Worm (Caenorhabditis elegans) whole organism, L4 larva: ENCODE data around the gene F28C1.3.

Experiments
- F10B5.3 ChIP-seq: sonication (generic microtip); optimal IDR thresholded peaks from 2 replicates; lab custom pipeline; 2016; ENCODE audit warnings: mild to moderate bottlenecking, missing genetic modification characterization, missing compliant biosample characterization
- F26F4.8 ChIP-seq: fragments of 200-800 bp; sonication (Bioruptor generic); conservative IDR thresholded peaks from 2 replicates; pipeline ENCODE4 v1.3.6; 2022; ENCODE audit warnings: missing genetic modification characterization, missing compliant biosample characterization
- F37D6.2 ChIP-seq: sonication (generic microtip); optimal IDR thresholded peaks from 2 replicates; lab custom pipeline; 2016; ENCODE audit warnings: mild to moderate bottlenecking, missing genetic modification characterization, missing compliant biosample characterization
- F49E8.2 ChIP-seq: sonication (generic microtip); optimal IDR thresholded peaks from 2 replicates; lab custom pipeline; 2016; ENCODE audit warnings: missing compliant biosample characterization, mild to moderate bottlenecking, missing genetic modification characterization, borderline replicate concordance
- R02D3.7 ChIP-seq: fragments of 150-350 bp; sonication (generic microtip); optimal IDR thresholded peaks from 3 replicates; lab custom pipeline; 2014; ENCODE audit warnings: missing biosample characterization, missing genetic modification characterization
- aha-1 ChIP-seq: fragments of 150-350 bp; peaks from one replicate; lab custom pipeline; 2014; ENCODE audit warnings: missing biosample characterization, missing genetic modification characterization
- ama-1 ChIP-seq: fragments of 150-350 bp; optimal IDR thresholded peaks from 2 replicates; lab custom pipeline; 2014; ENCODE audit warnings: inconsistent platforms, mixed read lengths
- attf-4 ChIP-seq: sonication (generic microtip); optimal IDR thresholded peaks from 3 replicates; lab custom pipeline; 2017; ENCODE audit warnings: missing biosample characterization, missing genetic modification characterization
- ceh-20 ChIP-seq: fragments of 200-800 bp; sonication (Bioruptor generic); IDR thresholded peaks from 2 replicates; pipeline ENCODE4 v1.3.6; 2022; ENCODE audit warnings: missing genetic modification reagents, missing genetic modification characterization, missing compliant biosample characterization
- ceh-82 ChIP-seq: sonication (generic microtip); optimal IDR thresholded peaks from 2 replicates; lab custom pipeline; 2017; ENCODE audit warnings: missing biosample characterization, missing genetic modification characterization
- ctbp-1 ChIP-seq: fragments of 200-800 bp; sonication (Bioruptor generic); IDR thresholded peaks from 2 replicates; pipeline ENCODE4 v1.3.6; 2022; ENCODE audit warnings: missing genetic modification reagents, missing genetic modification characterization, missing compliant biosample characterization
- daf-16 ChIP-seq, 3 experiments: sonication (generic microtip); optimal IDR thresholded peaks; 2 replicates each; lab custom pipeline; 2016 to 2017; ENCODE audit warnings: missing genetic modification characterization in 3 of 3, missing genetic modification reagents in 3 of 3, mild to moderate bottlenecking in 2 of 3, missing compliant biosample characterization in 2 of 3, missing biosample characterization in 1 of 3, moderate library complexity in 1 of 3
- dmd-8 ChIP-seq: fragments of 200-800 bp; sonication (Bioruptor generic); IDR thresholded peaks from 2 replicates; pipeline ENCODE4 v1.3.6; 2022; ENCODE audit warnings: missing genetic modification characterization, missing compliant biosample characterization
- dve-1 ChIP-seq: sonication (generic microtip); optimal IDR thresholded peaks from 2 replicates; lab custom pipeline; 2017; ENCODE audit warnings: antibody characterized with exemption, mild to moderate bottlenecking, missing genetic modification characterization, missing compliant biosample characterization; ENCODE audit not compliant: insufficient read depth
- egl-27 ChIP-seq: sonication (generic microtip); optimal IDR thresholded peaks from 3 replicates; lab custom pipeline; 2017; ENCODE audit warnings: missing biosample characterization, missing genetic modification reagents, missing genetic modification characterization
- fos-1 ChIP-seq: fragments of 150-350 bp; optimal IDR thresholded peaks from 2 replicates; lab custom pipeline; 2014; ENCODE audit warnings: missing biosample characterization, missing genetic modification characterization
- hlh-11 ChIP-seq: fragments of 200-800 bp; sonication (Bioruptor generic); optimal IDR thresholded peaks from 2 replicates; lab custom pipeline; 2018; ENCODE audit warnings: mild to moderate bottlenecking, missing genetic modification characterization, missing compliant biosample characterization
- hlh-30 ChIP-seq: sonication (generic microtip); optimal IDR thresholded peaks from 2 replicates; lab custom pipeline; 2017; ENCODE audit warnings: antibody characterized with exemption, mild to moderate bottlenecking, missing genetic modification characterization, missing compliant biosample characterization; ENCODE audit not compliant: insufficient read depth
- hmg-1.1 ChIP-seq: fragments of 200-800 bp; sonication (Bioruptor generic); IDR thresholded peaks from 2 replicates; pipeline ENCODE4 v1.3.6; 2022; ENCODE audit warnings: missing genetic modification reagents, missing genetic modification characterization, missing compliant biosample characterization
- lin-13 ChIP-seq: fragments of 150-350 bp; optimal IDR thresholded peaks from 2 replicates; lab custom pipeline; 2014; ENCODE audit warnings: missing biosample characterization, missing genetic modification reagents, missing genetic modification characterization
- lin-15B ChIP-seq: fragments of 150-350 bp; sonication (generic microtip); optimal IDR thresholded peaks from 3 replicates; lab custom pipeline; 2014; ENCODE audit warnings: missing biosample characterization, missing genetic modification characterization
- madf-5 ChIP-seq, 2 experiments: fragments of 200-800 bp; sonication (Bioruptor generic); IDR thresholded peaks; 2 replicates each; pipeline ENCODE4 v1.3.6; 2022; ENCODE audit warnings: missing compliant biosample characterization in 2 of 2, missing genetic modification characterization in 2 of 2
- mdt-29 ChIP-seq: fragments of 200-800 bp; sonication (Bioruptor generic); IDR thresholded peaks from 2 replicates; pipeline ENCODE4 v1.3.6; 2022; ENCODE audit warnings: missing genetic modification reagents, missing genetic modification characterization, missing compliant biosample characterization
- nhr-11 ChIP-seq: fragments of 150-350 bp; optimal IDR thresholded peaks from 2 replicates; lab custom pipeline; 2014; ENCODE audit warnings: missing biosample characterization, missing genetic modification characterization
- nhr-111 ChIP-seq: fragments of 200-800 bp; sonication (Bioruptor generic); optimal IDR thresholded peaks from 2 replicates; lab custom pipeline; 2018; ENCODE audit warnings: mild to moderate bottlenecking, missing genetic modification characterization, missing compliant biosample characterization
- nhr-6 ChIP-seq: fragments of 150-350 bp; optimal IDR thresholded peaks from 2 replicates; lab custom pipeline; 2014; ENCODE audit warnings: missing biosample characterization, missing genetic modification characterization
- pha-4 ChIP-seq, 2 experiments: fragments of 150-350 bp in 1 of 2; fragments of 200-800 bp in 1 of 2; sonication (Bioruptor generic) in 1 of 2; IDR thresholded peaks in 1 of 2; optimal IDR thresholded peaks in 1 of 2; 2 replicates each; pipeline versions ENCODE4 v1.3.6 to Lab custom; 2014 to 2022; ENCODE audit warnings: missing genetic modification characterization in 2 of 2, missing genetic modification reagents in 2 of 2, missing biosample characterization in 1 of 2, missing compliant biosample characterization in 1 of 2
- snpc-4 ChIP-seq: fragments of 150-350 bp; optimal IDR thresholded peaks from 2 replicates; lab custom pipeline; 2014; ENCODE audit warnings: missing biosample characterization, missing genetic modification characterization
- spr-1 ChIP-seq: sonication (generic microtip); optimal IDR thresholded peaks from 2 replicates; lab custom pipeline; 2016; ENCODE audit warnings: mild to moderate bottlenecking, missing genetic modification characterization, missing compliant biosample characterization
- tag-97 ChIP-seq: fragments of 200-800 bp; sonication (Bioruptor generic); IDR thresholded peaks from 2 replicates; pipeline ENCODE4 v1.3.6; 2022; ENCODE audit warnings: missing genetic modification characterization, missing compliant biosample characterization
- unc-130 ChIP-seq: sonication (generic microtip); optimal IDR thresholded peaks from 2 replicates; lab custom pipeline; 2016; ENCODE audit warnings: missing genetic modification reagents, missing genetic modification characterization, missing compliant biosample characterization
- unc-39 ChIP-seq: sonication (generic microtip); optimal IDR thresholded peaks from 2 replicates; lab custom pipeline; 2017; ENCODE audit warnings: missing biosample characterization, missing genetic modification characterization
- unc-62 ChIP-seq, 3 experiments: fragments of 150-350 bp in 1 of 3; sonication (generic microtip); optimal IDR thresholded peaks in 2 of 3; peaks in 1 of 3; 1 replicate in 1 of 3; 2 replicates in 2 of 3; lab custom pipeline; 2014 to 2017; ENCODE audit warnings: missing biosample characterization in 3 of 3, missing genetic modification characterization in 3 of 3, missing genetic modification reagents in 3 of 3, missing genotype in 1 of 3
- zfp-2 ChIP-seq: sonication (generic microtip); optimal IDR thresholded peaks from 2 replicates; lab custom pipeline; 2016; ENCODE audit warnings: mild to moderate bottlenecking, missing genetic modification characterization, missing compliant biosample characterization

Gene F28C1.3

ce11 chrV:12477139-12477538, 8.7 kb downstream of the F28C1.3 start (continued):
- no peak for TF ChIP-seq zfp-2 (tag; lab: Kevin White, UChicago)
- no peak for TF ChIP-seq spr-1 (tag; lab: Kevin White, UChicago)
- no peak for TF ChIP-seq F49E8.2 (tag; lab: Kevin White, UChicago)
- no peak for TF ChIP-seq snpc-4
- no peak for TF ChIP-seq egl-27 (tag; lab: Kevin White, UChicago)
- no peak for TF ChIP-seq attf-4 (tag; lab: Kevin White, UChicago)
- no peak for TF ChIP-seq nhr-111
- TF ChIP-seq tag-97 (GFP tag; lab: Robert Waterston, UW) = no peak

- TF ChIP-seq unc-62 (GFP tag; optimal IDR thresholded peaks at IDR 0.05 in 1 of 2; lab: Kevin White, UChicago) (peak in 1 of 2 experiments; percentile 41), unc-62 (tag; optimal IDR thresholded peaks at IDR 0.05; lab: Kevin White, UChicago) (no peak), aha-1 (tag; lab: Kevin White, UChicago) (peak; percentile 59), hlh-11 (tag; lab: Kevin White, UChicago) (no peak), F26F4.8 (no peak)
These were observed 9.6 kb downstream of the F28C1.3 start, which contains the start of gene atn-1 for ce11 chrV:12478111-12478510. Gene atn-1 (plus strand): TSS chrV:12478411.

ce11 chrV:12478990-12479389, 10.5 kb downstream of the F28C1.3 start:
- no peak for TF ChIP-seq unc-130 (GFP tag; lab: Kevin White, UChicago)
- TF ChIP-seq tag-97 (GFP tag; lab: Robert Waterston, UW) = no peak
- 0 out of 2 replicates have a peak, but pooled peaks have one; percentile 19 for TF ChIP-seq hmg-1.1 (GFP tag; lab: Robert Waterston, UW)
- peak in 1 of 2 experiments; percentile 86 for TF ChIP-seq daf-16 (GFP tag; optimal IDR thresholded peaks at IDR 0.05; lab: Kevin White, UChicago)
- TF ChIP-seq daf-16 (tag; optimal IDR thresholded peaks at IDR 0.05; lab: Kevin White, UChicago) = no peak
- TF ChIP-seq dmd-8 (GFP tag; lab: Robert Waterston, UW) = 0 out of 2 replicates have a peak, but pooled peaks have one; percentile 33
- peak; percentile 61 for TF ChIP-seq hlh-11 (tag; lab: Kevin White, UChicago)
- 0 out of 2 replicates have a peak, but pooled peaks have one; percentile 34 for TF ChIP-seq ctbp-1 (GFP tag; lab: Robert Waterston, UW)
- peak; percentile 56 for TF ChIP-seq nhr-11

- TF ChIP-seq fos-1 (no peak), lin-13 (GFP tag; lab: Kevin White, UChicago) (no peak), aha-1 (tag; lab: Kevin White, UChicago) (no peak), mdt-29 (GFP tag; lab: Robert Waterston, UW) (0 out of 2 replicates have a peak, but pooled peaks have one; percentile 16), unc-39 (no peak), dve-1 (tag; lab: Kevin White, UChicago) (no peak), F37D6.2 (tag; lab: Kevin White, UChicago) (no peak), unc-130 (GFP tag; lab: Kevin White, UChicago) (no peak)
These were observed 16.1 kb downstream of the F28C1.3 start, which contains the start of gene srt-39 for ce11 chrV:12484585-12484984. Gene srt-39 (plus strand): TSS chrV:12484885.

- TF ChIP-seq lin-15B (tag; lab: Kevin White, UChicago) = no peak
- TF ChIP-seq pha-4 (GFP tag; IDR thresholded peaks at IDR 0.05; lab: Robert Waterston, UW) = no peak
- TF ChIP-seq pha-4 (tag; optimal IDR thresholded peaks at IDR 0.05; lab: Kevin White, UChicago) = peak; percentile 19
These were observed 18.5 kb downstream of the F28C1.3 start, which contains the start of gene inx-11 for ce11 chrV:12486934-12487333. Gene inx-11 (plus strand): TSS chrV:12487234.

- TF ChIP-seq F10B5.3 (tag; lab: Kevin White, UChicago) (no peak), F49E8.2 (tag; lab: Kevin White, UChicago) (no peak), mdt-29 (GFP tag; lab: Robert Waterston, UW) (no peak), hlh-30 (tag; lab: Kevin White, UChicago) (peak; percentile 33), unc-39 (no peak), madf-5 (GFP tag; IDR thresholded peaks at IDR 0.05; lab: Robert Waterston, UW) (no peak), ama-1 (lab: Kevin White, UChicago) (no peak), R02D3.7 (no peak), daf-16 (GFP tag; optimal IDR thresholded peaks at IDR 0.05; lab: Kevin White, UChicago) (peak in 1 of 2 experiments; percentile 74), daf-16 (tag; optimal IDR thresholded peaks at IDR 0.05; lab: Kevin White, UChicago) (no peak), ceh-82 (tag; lab: Kevin White, UChicago) (no peak), nhr-6 (tag; lab: Kevin White, UChicago) (peak; percentile 48), zfp-2 (tag; lab: Kevin White, UChicago) (no peak), egl-27 (tag; lab: Kevin White, UChicago) (no peak), hlh-11 (tag; lab: Kevin White, UChicago) (no peak), ceh-20 (GFP tag; lab: Robert Waterston, UW) (no peak)
These were observed 19.5 kb downstream of the F28C1.3 start for ce11 chrV:12488002-12488401.
